Worm (Caenorhabditis elegans) whole organism, L4 larva: Measurements from ENCODE around the gene cutl-2.

Source experiments
- D1046.2 ChIP-seq: fragments of 200-800 bp; sonication (Bioruptor generic); IDR thresholded peaks from 2 replicates; pipeline ENCODE4 v1.3.6; 2022; ENCODE audit warnings: missing genetic modification characterization, missing compliant biosample characterization
- F44E2.7 ChIP-seq: fragments of 200-800 bp; sonication (Bioruptor generic); IDR thresholded peaks from 2 replicates; pipeline ENCODE4 v2.1.2; 2022; ENCODE audit warnings: missing genetic modification characterization, missing compliant biosample characterization
- F49E8.2 ChIP-seq: sonication (generic microtip); optimal IDR thresholded peaks from 2 replicates; lab custom pipeline; 2016; ENCODE audit warnings: missing compliant biosample characterization, mild to moderate bottlenecking, missing genetic modification characterization, borderline replicate concordance
- T20F7.1 ChIP-seq: fragments of 200-800 bp; sonication (Bioruptor generic); optimal IDR thresholded peaks from 2 replicates; lab custom pipeline; 2018; ENCODE audit warnings: mild to moderate bottlenecking, missing genetic modification characterization, missing compliant biosample characterization
- Y48G9A.11 ChIP-seq: fragments of 200-800 bp; sonication (Bioruptor generic); IDR thresholded peaks from 2 replicates; pipeline ENCODE4 v1.3.6; 2022; ENCODE audit warnings: missing genetic modification reagents, missing genetic modification characterization, missing compliant biosample characterization
- Y75B8A.6 ChIP-seq: fragments of 200-800 bp; sonication (Bioruptor generic); IDR thresholded peaks from 2 replicates; pipeline ENCODE4 v1.3.6; 2022; ENCODE audit warnings: missing genetic modification reagents, missing genetic modification characterization, missing compliant biosample characterization
- ZK546.5 ChIP-seq, 2 experiments: sonication (generic microtip); optimal IDR thresholded peaks; 2 replicates each; lab custom pipeline; 2017; ENCODE audit warnings: missing biosample characterization in 2 of 2, missing genetic modification characterization in 2 of 2
- aha-1 ChIP-seq: fragments of 150-350 bp; peaks from one replicate; lab custom pipeline; 2014; ENCODE audit warnings: missing biosample characterization, missing genetic modification characterization
- ama-1 ChIP-seq: fragments of 150-350 bp; optimal IDR thresholded peaks from 2 replicates; lab custom pipeline; 2014; ENCODE audit warnings: inconsistent platforms, mixed read lengths
- attf-4 ChIP-seq: sonication (generic microtip); optimal IDR thresholded peaks from 3 replicates; lab custom pipeline; 2017; ENCODE audit warnings: missing biosample characterization, missing genetic modification characterization
- ceh-20 ChIP-seq: fragments of 200-800 bp; sonication (Bioruptor generic); IDR thresholded peaks from 2 replicates; pipeline ENCODE4 v1.3.6; 2022; ENCODE audit warnings: missing genetic modification reagents, missing genetic modification characterization, missing compliant biosample characterization
- ceh-82 ChIP-seq: sonication (generic microtip); optimal IDR thresholded peaks from 2 replicates; lab custom pipeline; 2017; ENCODE audit warnings: missing biosample characterization, missing genetic modification characterization
- daf-16 ChIP-seq, 3 experiments: sonication (generic microtip); optimal IDR thresholded peaks; 2 replicates each; lab custom pipeline; 2016 to 2017; ENCODE audit warnings: missing genetic modification characterization in 3 of 3, missing genetic modification reagents in 3 of 3, mild to moderate bottlenecking in 2 of 3, missing compliant biosample characterization in 2 of 3, missing biosample characterization in 1 of 3, moderate library complexity in 1 of 3
- dmd-6 ChIP-seq: fragments of 200-800 bp; sonication (Bioruptor generic); IDR thresholded peaks from 2 replicates; pipeline ENCODE4 v1.3.6; 2022; ENCODE audit warnings: missing genetic modification reagents, missing genetic modification characterization, missing compliant biosample characterization
- dmd-8 ChIP-seq: fragments of 200-800 bp; sonication (Bioruptor generic); IDR thresholded peaks from 2 replicates; pipeline ENCODE4 v1.3.6; 2022; ENCODE audit warnings: missing genetic modification characterization, missing compliant biosample characterization
- dmd-9 ChIP-seq: fragments of 200-800 bp; sonication (Bioruptor generic); IDR thresholded peaks from 2 replicates; pipeline ENCODE4 v1.3.6; 2022; ENCODE audit warnings: missing genetic modification reagents, missing genetic modification characterization, missing compliant biosample characterization
- dpl-1 ChIP-seq: fragments of 150-350 bp; optimal IDR thresholded peaks from 2 replicates; lab custom pipeline; 2014; ENCODE audit warnings: missing biosample characterization, missing genetic modification reagents, missing genetic modification characterization
- dve-1 ChIP-seq: sonication (generic microtip); optimal IDR thresholded peaks from 2 replicates; lab custom pipeline; 2017; ENCODE audit warnings: antibody characterized with exemption, mild to moderate bottlenecking, missing genetic modification characterization, missing compliant biosample characterization; ENCODE audit not compliant: insufficient read depth
- egl-43 ChIP-seq: fragments of 200-800 bp; sonication (Bioruptor generic); IDR thresholded peaks from 2 replicates; pipeline ENCODE4 v1.3.6; 2022; ENCODE audit warnings: missing genetic modification reagents, missing genetic modification characterization, missing compliant biosample characterization
- hlh-11 ChIP-seq: fragments of 200-800 bp; sonication (Bioruptor generic); optimal IDR thresholded peaks from 2 replicates; lab custom pipeline; 2018; ENCODE audit warnings: mild to moderate bottlenecking, missing genetic modification characterization, missing compliant biosample characterization
- hlh-30 ChIP-seq: sonication (generic microtip); optimal IDR thresholded peaks from 2 replicates; lab custom pipeline; 2017; ENCODE audit warnings: antibody characterized with exemption, mild to moderate bottlenecking, missing genetic modification characterization, missing compliant biosample characterization; ENCODE audit not compliant: insufficient read depth
- hmg-1.1 ChIP-seq: fragments of 200-800 bp; sonication (Bioruptor generic); IDR thresholded peaks from 2 replicates; pipeline ENCODE4 v1.3.6; 2022; ENCODE audit warnings: missing genetic modification reagents, missing genetic modification characterization, missing compliant biosample characterization
- lin-13 ChIP-seq: fragments of 150-350 bp; optimal IDR thresholded peaks from 2 replicates; lab custom pipeline; 2014; ENCODE audit warnings: missing biosample characterization, missing genetic modification reagents, missing genetic modification characterization
- lsy-2 ChIP-seq, 2 experiments: fragments of 150-350 bp in 1 of 2; sonication (generic microtip) in 1 of 2; optimal IDR thresholded peaks; 2 replicates each; lab custom pipeline; 2014 to 2017; ENCODE audit warnings: missing biosample characterization in 2 of 2, missing genetic modification characterization in 2 of 2
- mdl-1 ChIP-seq, 2 experiments: fragments of 150-350 bp in 1 of 2; sonication (generic microtip) in 1 of 2; optimal IDR thresholded peaks; 2 replicates each; lab custom pipeline; 2014 to 2017; ENCODE audit warnings: missing biosample characterization in 2 of 2, missing genetic modification characterization in 2 of 2
- mdt-29 ChIP-seq: fragments of 200-800 bp; sonication (Bioruptor generic); IDR thresholded peaks from 2 replicates; pipeline ENCODE4 v1.3.6; 2022; ENCODE audit warnings: missing genetic modification reagents, missing genetic modification characterization, missing compliant biosample characterization
- mes-2 ChIP-seq: sonication (generic microtip); optimal IDR thresholded peaks from 2 replicates; lab custom pipeline; 2016; ENCODE audit warnings: missing genotype, mild to moderate bottlenecking, missing genetic modification characterization, missing compliant biosample characterization; ENCODE audit not compliant: poor library complexity, severe bottlenecking
- mxl-3 ChIP-seq: fragments of 200-800 bp; sonication (Bioruptor generic); optimal IDR thresholded peaks from 2 replicates; lab custom pipeline; 2018; ENCODE audit warnings: mild to moderate bottlenecking, missing genetic modification characterization, missing compliant biosample characterization
- nhr-10 ChIP-seq: fragments of 150-350 bp; optimal IDR thresholded peaks from 2 replicates; lab custom pipeline; 2014; ENCODE audit warnings: missing biosample characterization, missing genetic modification characterization
- nhr-102 ChIP-seq: sonication (generic microtip); optimal IDR thresholded peaks from 2 replicates; lab custom pipeline; 2016; ENCODE audit warnings: mild to moderate bottlenecking, missing genetic modification characterization, moderate library complexity, missing compliant biosample characterization
- nhr-28 ChIP-seq: fragments of 150-350 bp; optimal IDR thresholded peaks from 2 replicates; lab custom pipeline; 2014; ENCODE audit warnings: missing biosample characterization, missing genetic modification characterization
- nhr-6 ChIP-seq: fragments of 150-350 bp; optimal IDR thresholded peaks from 2 replicates; lab custom pipeline; 2014; ENCODE audit warnings: missing biosample characterization, missing genetic modification characterization
- nhr-76 ChIP-seq: fragments of 150-350 bp; optimal IDR thresholded peaks from 2 replicates; lab custom pipeline; 2014; ENCODE audit warnings: missing biosample characterization, missing genetic modification characterization
- nhr-77 ChIP-seq: fragments of 150-350 bp; optimal IDR thresholded peaks from 2 replicates; lab custom pipeline; 2014; ENCODE audit warnings: missing biosample characterization, missing genetic modification characterization
- pha-4 ChIP-seq, 2 experiments: fragments of 150-350 bp in 1 of 2; fragments of 200-800 bp in 1 of 2; sonication (Bioruptor generic) in 1 of 2; IDR thresholded peaks in 1 of 2; optimal IDR thresholded peaks in 1 of 2; 2 replicates each; pipeline versions ENCODE4 v1.3.6 to Lab custom; 2014 to 2022; ENCODE audit warnings: missing genetic modification characterization in 2 of 2, missing genetic modification reagents in 2 of 2, missing biosample characterization in 1 of 2, missing compliant biosample characterization in 1 of 2
- php-3 ChIP-seq: fragments of 200-800 bp; sonication (Bioruptor generic); IDR thresholded peaks from 2 replicates; pipeline ENCODE4 v1.3.6; 2022; ENCODE audit warnings: missing genetic modification reagents, missing genetic modification characterization, missing compliant biosample characterization
- pqm-1 ChIP-seq: sonication (generic microtip); optimal IDR thresholded peaks from 2 replicates; lab custom pipeline; 2017; ENCODE audit warnings: missing biosample characterization, missing genetic modification characterization
- set-16 ChIP-seq: fragments of 200-800 bp; sonication (Bioruptor generic); IDR thresholded peaks from 2 replicates; pipeline ENCODE4 v1.3.6; 2022; ENCODE audit warnings: missing genetic modification reagents, missing genetic modification characterization, missing compliant biosample characterization
- snpc-4 ChIP-seq: fragments of 150-350 bp; optimal IDR thresholded peaks from 2 replicates; lab custom pipeline; 2014; ENCODE audit warnings: missing biosample characterization, missing genetic modification characterization
- spr-1 ChIP-seq: sonication (generic microtip); optimal IDR thresholded peaks from 2 replicates; lab custom pipeline; 2016; ENCODE audit warnings: mild to moderate bottlenecking, missing genetic modification characterization, missing compliant biosample characterization
- tag-97 ChIP-seq: fragments of 200-800 bp; sonication (Bioruptor generic); IDR thresholded peaks from 2 replicates; pipeline ENCODE4 v1.3.6; 2022; ENCODE audit warnings: missing genetic modification characterization, missing compliant biosample characterization
- tra-1 ChIP-seq: fragments of 200-800 bp; sonication (Bioruptor generic); IDR thresholded peaks from 2 replicates; pipeline ENCODE4 v1.3.6; 2022; ENCODE audit warnings: missing genetic modification reagents, missing genetic modification characterization, missing compliant biosample characterization
- unc-39 ChIP-seq: sonication (generic microtip); optimal IDR thresholded peaks from 2 replicates; lab custom pipeline; 2017; ENCODE audit warnings: missing biosample characterization, missing genetic modification characterization
- unc-62 ChIP-seq, 3 experiments: fragments of 150-350 bp in 1 of 3; sonication (generic microtip); optimal IDR thresholded peaks in 2 of 3; peaks in 1 of 3; 1 replicate in 1 of 3; 2 replicates in 2 of 3; lab custom pipeline; 2014 to 2017; ENCODE audit warnings: missing biosample characterization in 3 of 3, missing genetic modification characterization in 3 of 3, missing genetic modification reagents in 3 of 3, missing genotype in 1 of 3
- ztf-7 ChIP-seq: fragments of 150-350 bp; optimal IDR thresholded peaks from 2 replicates; lab custom pipeline; 2014; ENCODE audit warnings: missing biosample characterization, missing genetic modification characterization

Gene cutl-2

DNA sequence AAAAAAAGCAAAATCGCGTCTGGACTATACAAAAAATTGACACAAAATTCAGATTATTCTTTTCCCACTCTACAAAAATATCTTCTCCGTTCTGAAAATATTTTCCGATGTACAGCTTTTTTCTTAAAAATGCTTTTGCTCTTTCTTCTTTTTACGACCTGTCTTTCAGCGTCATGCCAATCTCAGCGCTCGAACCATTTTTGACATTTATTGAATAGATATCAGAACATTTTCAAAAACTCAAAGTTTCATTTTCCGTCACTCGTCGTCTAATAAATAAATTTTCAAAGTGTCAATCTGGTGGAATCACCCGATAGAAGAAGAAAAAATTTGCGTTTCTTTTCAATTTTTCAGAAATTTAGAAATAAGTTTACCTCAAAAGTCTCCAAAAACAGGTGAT lies 16.9 kb upstream of the cutl-2 start:
- TF ChIP-seq daf-16 (GFP tag; optimal IDR thresholded peaks at IDR 0.05; lab: Kevin White, UChicago) (no peak), daf-16 (tag; optimal IDR thresholded peaks at IDR 0.05; lab: Kevin White, UChicago) (peak; percentile 46), aha-1 (tag; lab: Kevin White, UChicago) (peak; percentile 42), T20F7.1 (peak; percentile 8), ceh-82 (no peak), unc-62 (GFP tag; optimal IDR thresholded peaks at IDR 0.05 in 1 of 2; lab: Kevin White, UChicago) (peak in 1 of 2 experiments; percentile 82), unc-62 (tag; optimal IDR thresholded peaks at IDR 0.05; lab: Kevin White, UChicago) (no peak), hlh-11 (tag; lab: Kevin White, UChicago) (peak; percentile 16), dmd-6 (GFP tag; lab: Robert Waterston, UW) (peak; percentile 91), mes-2 (tag; lab: Kevin White, UChicago) (no peak), pha-4 (GFP tag; IDR thresholded peaks at IDR 0.05; lab: Robert Waterston, UW) (peak; percentile 29; the same call in 1 of the 2 replicates), pha-4 (tag; optimal IDR thresholded peaks at IDR 0.05; lab: Kevin White, UChicago) (no peak), php-3 (GFP tag; lab: Robert Waterston, UW) (peak; percentile 89), dve-1 (tag; lab: Kevin White, UChicago) (peak; percentile 78), lsy-2 (tag; optimal IDR thresholded peaks at IDR 0.05; lab: Kevin White, UChicago) (peak in 1 of 2 experiments; percentile 3), unc-39 (tag; lab: Kevin White, UChicago) (no peak), mdt-29 (GFP tag; lab: Robert Waterston, UW) (peak; percentile 48; the same call in 1 of the 2 replicates), tra-1 (GFP tag; lab: Robert Waterston, UW) (peak; percentile 62)

DNA sequence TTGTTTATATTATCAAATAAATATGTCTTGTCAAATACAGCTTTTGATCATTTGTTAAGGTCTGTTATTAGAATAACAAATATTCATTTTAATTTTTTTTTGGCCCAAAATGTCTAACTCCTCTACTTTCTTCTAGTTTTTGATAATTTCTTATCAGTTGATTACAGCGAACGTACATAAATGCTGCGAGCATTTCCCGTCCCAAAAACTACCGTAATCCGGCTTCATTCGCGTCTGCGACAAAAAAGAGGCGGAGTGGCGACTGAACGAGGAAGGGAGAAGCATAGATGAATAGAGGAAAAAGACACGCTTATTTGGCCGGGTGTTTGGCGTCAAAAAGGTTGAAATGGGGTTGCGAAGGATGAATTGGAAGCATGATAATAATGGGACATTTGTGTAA lies 16.1 kb upstream of the cutl-2 start:
- TF ChIP-seq nhr-28 (tag; lab: Kevin White, UChicago) (peak; percentile 60), hlh-30 (tag; lab: Kevin White, UChicago) (peak; percentile 14), mdl-1 (tag; optimal IDR thresholded peaks at IDR 0.05; lab: Kevin White, UChicago) (peak in 1 of 2 experiments; percentile 46), tra-1 (GFP tag; lab: Robert Waterston, UW) (0 out of 2 replicates have a peak, but pooled peaks have one; percentile 48), nhr-10 (peak; percentile 52), dmd-9 (GFP tag; lab: Robert Waterston, UW) (no peak), dve-1 (tag; lab: Kevin White, UChicago) (peak; percentile 88), pqm-1 (tag; lab: Kevin White, UChicago) (peak; percentile 90), D1046.2 (GFP tag; lab: Robert Waterston, UW) (no peak), aha-1 (tag; lab: Kevin White, UChicago) (peak; percentile 68), nhr-102 (peak; percentile 29), spr-1 (no peak), hmg-1.1 (0 out of 2 replicates have a peak, but pooled peaks have one; percentile 21), dmd-6 (GFP tag; lab: Robert Waterston, UW) (peak; percentile 73), hlh-11 (tag; lab: Kevin White, UChicago) (peak; percentile 80), mxl-3 (peak; percentile 22), lsy-2 (tag; optimal IDR thresholded peaks at IDR 0.05; lab: Kevin White, UChicago) (peak in 1 of 2 experiments; percentile 81), daf-16 (GFP tag; optimal IDR thresholded peaks at IDR 0.05; lab: Kevin White, UChicago) (peak in 1 of 2 experiments; percentile 24), daf-16 (tag; optimal IDR thresholded peaks at IDR 0.05; lab: Kevin White, UChicago) (peak; percentile 87), nhr-77 (tag; lab: Kevin White, UChicago) (peak; percentile 39), ceh-20 (GFP tag; lab: Robert Waterston, UW) (no peak)

DNA sequence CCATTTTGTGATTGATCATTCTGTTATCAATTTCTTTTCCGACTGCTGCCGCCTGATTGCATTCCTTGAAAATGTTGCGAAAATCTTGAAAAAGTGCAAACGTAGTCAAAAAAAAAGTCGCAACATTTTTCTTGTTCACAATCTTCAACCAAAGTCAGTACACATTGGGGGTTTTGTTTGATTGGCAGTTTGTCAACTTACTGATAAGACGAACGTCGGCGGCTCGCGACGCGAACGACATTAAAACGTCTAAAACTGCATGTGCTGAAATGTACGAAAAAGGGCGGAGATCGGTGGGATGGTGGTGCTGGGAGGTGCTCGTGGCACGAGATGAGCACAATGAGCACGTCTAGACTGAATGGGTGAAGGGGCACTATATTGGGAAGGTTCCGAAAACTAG lies 14.3 kb upstream of the cutl-2 start:
- TF ChIP-seq Y75B8A.6 (GFP tag; lab: Robert Waterston, UW) (0 out of 2 replicates have a peak, but pooled peaks have one; percentile 62), dpl-1 (no peak), F44E2.7 (GFP tag; lab: Robert Waterston, UW) (no peak), F49E8.2 (no peak), snpc-4 (tag; lab: Kevin White, UChicago) (no peak), ama-1 (lab: Kevin White, UChicago) (peak; percentile 65), dmd-8 (GFP tag; lab: Robert Waterston, UW) (no peak), lin-13 (GFP tag; lab: Kevin White, UChicago) (no peak), php-3 (GFP tag; lab: Robert Waterston, UW) (peak; percentile 92), tag-97 (GFP tag; lab: Robert Waterston, UW) (no peak), ceh-82 (no peak), ztf-7 (tag; lab: Kevin White, UChicago) (no peak), Y48G9A.11 (GFP tag; lab: Robert Waterston, UW) (no peak), nhr-6 (tag; lab: Kevin White, UChicago) (peak; percentile 25), ZK546.5 (tag; optimal IDR thresholded peaks at IDR 0.05; lab: Kevin White, UChicago) (no peak), nhr-76 (tag; lab: Kevin White, UChicago) (no peak), egl-43 (GFP tag; lab: Robert Waterston, UW) (peak; percentile 61; the same call in 1 of the 2 replicates), unc-39 (tag; lab: Kevin White, UChicago) (no peak), set-16 (GFP tag; lab: Robert Waterston, UW) (peak; percentile 37; the same call in 1 of the 2 replicates), attf-4 (tag; lab: Kevin White, UChicago) (no peak)
